Worm (Caenorhabditis elegans) whole organism, L1 larva: ENCODE results near the gene clec-173.

Source experiments
- C16A3.4 ChIP-seq: fragments of 150-350 bp; optimal IDR thresholded peaks from 2 replicates; lab custom pipeline; 2014; ENCODE audit warnings: missing biosample characterization, missing genetic modification characterization
- C34B4.2 ChIP-seq: sonication (generic microtip); optimal IDR thresholded peaks from 2 replicates; lab custom pipeline; 2017; ENCODE audit warnings: mild to moderate bottlenecking, missing genetic modification characterization, missing compliant biosample characterization
- Y116A8C.19 ChIP-seq: sonication (generic microtip); optimal IDR thresholded peaks from 2 replicates; lab custom pipeline; 2016; ENCODE audit warnings: missing compliant biosample characterization, missing genetic modification characterization, borderline replicate concordance
- aly-2 ChIP-seq: fragments of 150-350 bp; optimal IDR thresholded peaks from 2 replicates; lab custom pipeline; 2014; ENCODE audit warnings: missing biosample characterization, missing genetic modification characterization
- blmp-1 ChIP-seq: fragments of 150-350 bp; optimal IDR thresholded peaks from 2 replicates; lab custom pipeline; 2014; ENCODE audit warnings: missing biosample characterization, missing genetic modification characterization
- ceh-63 ChIP-seq: fragments of 200-800 bp; sonication (Bioruptor generic); optimal IDR thresholded peaks from 2 replicates; lab custom pipeline; 2018; ENCODE audit warnings: mild to moderate bottlenecking, missing genetic modification characterization, missing compliant biosample characterization
- ceh-8 ChIP-seq: fragments of 200-800 bp; sonication (Bioruptor generic); optimal IDR thresholded peaks from 2 replicates; lab custom pipeline; 2018; ENCODE audit warnings: mild to moderate bottlenecking, missing genetic modification characterization, moderate library complexity, missing compliant biosample characterization
- ceh-82 ChIP-seq, 3 experiments: fragments of 150-350 bp in 1 of 3; sonication (generic microtip) in 2 of 3; optimal IDR thresholded peaks; 2 replicates each; lab custom pipeline; 2014 to 2017; ENCODE audit warnings: missing biosample characterization in 3 of 3, missing genetic modification characterization in 3 of 3
- ceh-88 ChIP-seq: fragments of 200-800 bp; sonication (Bioruptor generic); IDR thresholded peaks from 2 replicates; pipeline ENCODE4 v1.3.6; 2022; ENCODE audit warnings: missing genetic modification characterization, missing compliant biosample characterization
- ceh-90 ChIP-seq: sonication (generic microtip); optimal IDR thresholded peaks from 2 replicates; lab custom pipeline; 2016; ENCODE audit warnings: missing genetic modification characterization, missing compliant biosample characterization
- ces-1 ChIP-seq: fragments of 150-350 bp; optimal IDR thresholded peaks from 2 replicates; lab custom pipeline; 2014; ENCODE audit warnings: missing biosample characterization, missing genetic modification reagents, missing genetic modification characterization
- dpl-1 ChIP-seq, 3 experiments: fragments of 150-350 bp in 2 of 3; sonication (generic microtip) in 1 of 3; optimal IDR thresholded peaks; 2 replicates each; lab custom pipeline; 2014 to 2017; ENCODE audit warnings: missing biosample characterization in 3 of 3, missing genetic modification characterization in 3 of 3, missing genetic modification reagents in 3 of 3
- efl-1 ChIP-seq, 4 experiments: fragments of 150-350 bp; optimal IDR thresholded peaks in 3 of 4; peaks in 1 of 4; 1 replicate in 1 of 4; 2 replicates in 3 of 4; lab custom pipeline; 2014; ENCODE audit warnings: missing biosample characterization in 2 of 4, missing genetic modification characterization in 2 of 4, missing genetic modification reagents in 2 of 4
- egl-27 ChIP-seq, 2 experiments: fragments of 150-350 bp in 1 of 2; sonication (generic microtip); optimal IDR thresholded peaks; 3 replicates each; lab custom pipeline; 2017 to 2018; ENCODE audit warnings: missing biosample characterization in 2 of 2, missing genetic modification characterization in 2 of 2, missing genetic modification reagents in 2 of 2
- elt-2 ChIP-seq: sonication (generic microtip); optimal IDR thresholded peaks from 2 replicates; lab custom pipeline; 2016; ENCODE audit warnings: missing genetic modification characterization, mild to moderate bottlenecking, inconsistent platforms, missing compliant biosample characterization, missing genetic modification reagents
- elt-3 ChIP-seq, 6 experiments: fragments of 150-350 bp in 1 of 6; sonication (generic microtip); optimal IDR thresholded peaks; 2 replicates each; lab custom pipeline; 2017 to 2018; ENCODE audit warnings: missing biosample characterization in 6 of 6, missing genetic modification characterization in 6 of 6, inconsistent platforms in 1 of 6
- ets-5 ChIP-seq: fragments of 200-800 bp; sonication (Bioruptor generic); IDR thresholded peaks from 2 replicates; pipeline ENCODE4 v1.3.6; 2022; ENCODE audit warnings: missing genetic modification characterization, missing compliant biosample characterization
- fkh-10 ChIP-seq: sonication (generic microtip); optimal IDR thresholded peaks from 2 replicates; lab custom pipeline; 2017; ENCODE audit warnings: missing biosample characterization, missing genetic modification reagents, missing genetic modification characterization
- fkh-4 ChIP-seq: sonication (generic microtip); optimal IDR thresholded peaks from 2 replicates; lab custom pipeline; 2016; ENCODE audit warnings: missing compliant biosample characterization, missing genetic modification characterization, borderline replicate concordance
- fkh-8 ChIP-seq: sonication (generic microtip); optimal IDR thresholded peaks from 2 replicates; lab custom pipeline; 2016; ENCODE audit warnings: mild to moderate bottlenecking, missing genetic modification characterization, missing compliant biosample characterization
- fos-1 ChIP-seq: fragments of 150-350 bp; optimal IDR thresholded peaks from 2 replicates; lab custom pipeline; 2014; ENCODE audit warnings: missing biosample characterization, missing genetic modification characterization
- hlh-17 ChIP-seq: fragments of 200-800 bp; sonication (Bioruptor generic); optimal IDR thresholded peaks from 2 replicates; lab custom pipeline; 2018; ENCODE audit warnings: missing genetic modification characterization, mild to moderate bottlenecking, missing compliant biosample characterization, moderate library complexity, borderline replicate concordance
- hpl-2 ChIP-seq: fragments of 150-350 bp; optimal IDR thresholded peaks from 2 replicates; lab custom pipeline; 2014; ENCODE audit warnings: missing biosample characterization, missing genetic modification reagents, missing genetic modification characterization
- isw-1 ChIP-seq: fragments of 200-800 bp; sonication (Bioruptor generic); IDR thresholded peaks from 2 replicates; pipeline ENCODE4 v1.3.6; 2022; ENCODE audit warnings: missing genetic modification characterization, missing compliant biosample characterization
- jun-1 ChIP-seq: fragments of 150-350 bp; optimal IDR thresholded peaks from 2 replicates; lab custom pipeline; 2014; ENCODE audit warnings: missing biosample characterization, missing genetic modification reagents, missing genetic modification characterization
- lin-14 ChIP-seq: fragments of 200-800 bp; sonication (Bioruptor generic); optimal IDR thresholded peaks from 2 replicates; lab custom pipeline; 2018; ENCODE audit warnings: mild to moderate bottlenecking, missing genetic modification characterization, moderate library complexity, missing compliant biosample characterization
- lin-35 ChIP-seq, 2 experiments: fragments of 150-350 bp; optimal IDR thresholded peaks; 2 replicates each; lab custom pipeline; 2014; ENCODE audit warnings: missing biosample characterization in 2 of 2, missing genetic modification characterization in 2 of 2, missing genetic modification reagents in 2 of 2
- lin-39 ChIP-seq: fragments of 150-350 bp; optimal IDR thresholded peaks from 2 replicates; lab custom pipeline; 2014; ENCODE audit warnings: missing biosample characterization, missing genetic modification reagents, missing genetic modification characterization
- lsy-2 ChIP-seq, 2 experiments: fragments of 150-350 bp; optimal IDR thresholded peaks; 2 replicates each; lab custom pipeline; 2014; ENCODE audit warnings: missing biosample characterization in 2 of 2, missing genetic modification characterization in 2 of 2
- mdl-1 ChIP-seq, 2 experiments: fragments of 150-350 bp; optimal IDR thresholded peaks; 2 replicates each; lab custom pipeline; 2014 to 2017; ENCODE audit warnings: missing biosample characterization in 2 of 2, missing genetic modification characterization in 2 of 2, inconsistent platforms in 1 of 2
- nhr-20 ChIP-seq: sonication (generic microtip); optimal IDR thresholded peaks from 2 replicates; lab custom pipeline; 2016; ENCODE audit warnings: mild to moderate bottlenecking, missing genetic modification characterization, missing compliant biosample characterization
- nhr-47 ChIP-seq: sonication (generic microtip); optimal IDR thresholded peaks from 2 replicates; lab custom pipeline; 2016; ENCODE audit warnings: mild to moderate bottlenecking, missing genetic modification characterization, moderate library complexity, missing compliant biosample characterization
- nhr-71 ChIP-seq: sonication (generic microtip); optimal IDR thresholded peaks from 2 replicates; lab custom pipeline; 2016; ENCODE audit warnings: mild to moderate bottlenecking, missing genetic modification characterization, moderate library complexity, missing compliant biosample characterization
- nhr-84 ChIP-seq: sonication (generic microtip); optimal IDR thresholded peaks from 2 replicates; lab custom pipeline; 2017; ENCODE audit warnings: missing biosample characterization, missing genetic modification characterization
- pqm-1 ChIP-seq: sonication (generic microtip); optimal IDR thresholded peaks from 3 replicates; lab custom pipeline; 2017; ENCODE audit warnings: missing biosample characterization, missing genetic modification characterization
- rnt-1 ChIP-seq: sonication (generic microtip); optimal IDR thresholded peaks from 2 replicates; lab custom pipeline; 2016; ENCODE audit warnings: mild to moderate bottlenecking, missing genetic modification characterization, moderate library complexity, missing compliant biosample characterization
- skn-1 ChIP-seq: fragments of 150-350 bp; optimal IDR thresholded peaks from 2 replicates; lab custom pipeline; 2014; ENCODE audit warnings: missing biosample characterization, missing genetic modification characterization
- snpc-4 ChIP-seq: fragments of 150-350 bp; optimal IDR thresholded peaks from 2 replicates; lab custom pipeline; 2014; ENCODE audit warnings: missing biosample characterization, missing genetic modification characterization
- sup-37 ChIP-seq: fragments of 200-800 bp; sonication (Bioruptor generic); optimal IDR thresholded peaks from 2 replicates; lab custom pipeline; 2018; ENCODE audit warnings: mild to moderate bottlenecking, missing genetic modification characterization, missing compliant biosample characterization
- swsn-7 ChIP-seq: sonication (generic microtip); optimal IDR thresholded peaks from 2 replicates; lab custom pipeline; 2016; ENCODE audit warnings: missing genetic modification characterization, missing compliant biosample characterization
- tbx-2 ChIP-seq: sonication (generic microtip); optimal IDR thresholded peaks from 2 replicates; lab custom pipeline; 2016; ENCODE audit warnings: missing genetic modification characterization, missing compliant biosample characterization
- unc-62 ChIP-seq: fragments of 150-350 bp; optimal IDR thresholded peaks from 2 replicates; lab custom pipeline; 2014; ENCODE audit warnings: missing biosample characterization, missing genetic modification reagents, missing genetic modification characterization
- vab-15 ChIP-seq: sonication (generic microtip); optimal IDR thresholded peaks from 2 replicates; lab custom pipeline; 2017; ENCODE audit warnings: missing genotype, mild to moderate bottlenecking, missing genetic modification characterization, missing compliant biosample characterization
- xbp-1 ChIP-seq: sonication (generic microtip); optimal IDR thresholded peaks from 2 replicates; lab custom pipeline; 2016; ENCODE audit warnings: missing genetic modification characterization, missing compliant biosample characterization

clec-173 gene

DNA sequence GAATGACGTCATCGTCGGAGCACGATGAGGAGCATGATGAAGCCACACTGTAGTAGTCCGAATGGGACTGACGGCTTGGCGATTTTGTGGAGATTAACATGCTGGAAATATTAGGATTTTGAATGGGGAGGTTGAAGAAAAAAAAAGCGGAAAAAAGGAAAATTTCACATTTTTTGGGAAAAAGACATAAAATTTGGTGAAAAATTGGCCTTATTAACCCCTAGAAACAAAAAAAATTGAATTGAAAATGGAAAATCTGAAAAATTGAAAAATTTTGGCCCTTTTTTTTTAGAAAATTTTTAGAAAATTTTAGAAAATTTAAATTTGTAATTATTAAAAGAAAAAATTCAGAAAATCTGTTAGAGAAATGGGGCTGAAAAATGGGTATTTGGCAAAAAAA, 5.8 kb upstream of the clec-173 start, which contains the start of gene T26C12.3:
Gene T26C12.3, minus strand, starts transcription at position 101 of the 400 bp plus-strand sequence.
- no peak for TF ChIP-seq lin-14 (GFP tag; lab: Kevin White, UChicago)

DNA sequence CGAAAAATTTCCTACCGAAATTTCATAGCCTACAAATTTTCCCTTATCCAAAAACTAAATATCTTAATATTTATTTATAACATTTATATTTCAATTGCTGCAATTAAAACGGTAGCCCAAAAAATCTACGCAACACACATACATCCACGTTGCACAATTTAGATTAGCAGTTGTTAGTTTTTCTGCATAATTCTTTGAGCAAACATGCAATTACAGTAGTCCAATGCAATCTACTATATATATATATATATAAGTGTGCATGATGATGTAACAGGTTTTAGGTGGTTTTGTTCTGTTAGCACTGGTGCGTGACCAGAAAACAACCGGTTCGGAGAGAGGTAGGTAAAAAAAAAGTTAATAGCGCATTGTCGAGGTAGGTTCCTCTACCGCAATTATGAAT, 3.9 kb upstream of the clec-173 start:
- TF ChIP-seq blmp-1 (tag; lab: Kevin White, UChicago) (no peak), nhr-71 (tag; lab: Kevin White, UChicago) (no peak), hlh-17 (GFP tag; lab: Kevin White, UChicago) (no peak), Y116A8C.19 (no peak), fos-1 (tag; lab: Kevin White, UChicago) (no peak), xbp-1 (tag; lab: Kevin White, UChicago) (no peak), ets-5 (no peak), fkh-10 (GFP tag; lab: Kevin White, UChicago) (no peak)

DNA sequence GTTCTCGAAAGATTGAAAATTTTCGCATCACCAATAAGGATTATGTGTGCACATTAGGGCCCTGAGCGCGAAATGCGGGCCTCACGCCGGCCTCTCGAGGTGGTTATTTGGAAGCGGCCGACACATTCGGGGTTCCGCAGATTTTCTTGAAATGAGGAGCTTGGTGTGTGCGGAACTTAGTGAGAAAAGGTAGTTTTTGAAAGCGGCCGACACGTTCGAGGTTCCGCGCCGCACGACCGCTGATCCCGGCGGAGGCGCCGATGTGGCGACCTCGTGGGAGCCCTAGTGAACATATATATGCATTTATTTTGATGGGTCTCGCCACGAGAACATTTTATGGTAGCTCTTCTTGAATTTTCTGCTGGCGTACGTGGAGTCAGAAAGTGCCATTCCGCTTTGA, 640 bp downstream of the clec-173 start:
- no peak for TF ChIP-seq ceh-88 (GFP tag; lab: Robert Waterston, UW)
- TF ChIP-seq nhr-84 (tag; lab: Kevin White, UChicago): no peak
- no peak for TF ChIP-seq swsn-7
- TF ChIP-seq tbx-2 (tag; lab: Kevin White, UChicago): no peak
- TF ChIP-seq skn-1 (tag; lab: Kevin White, UChicago): no peak
- no peak for TF ChIP-seq pqm-1
- TF ChIP-seq elt-2 (tag; lab: Kevin White, UChicago): no peak
- no peak for TF ChIP-seq fkh-4 (tag; lab: Kevin White, UChicago)
- no peak for TF ChIP-seq vab-15
- no peak for TF ChIP-seq snpc-4 (tag; lab: Kevin White, UChicago)
- TF ChIP-seq fkh-8 (tag; lab: Kevin White, UChicago): no peak
- no peak for TF ChIP-seq ceh-63 (GFP tag; lab: Kevin White, UChicago)
- no peak for TF ChIP-seq C16A3.4 (tag; lab: Kevin White, UChicago)
- TF ChIP-seq aly-2 (tag; lab: Kevin White, UChicago): no peak

DNA sequence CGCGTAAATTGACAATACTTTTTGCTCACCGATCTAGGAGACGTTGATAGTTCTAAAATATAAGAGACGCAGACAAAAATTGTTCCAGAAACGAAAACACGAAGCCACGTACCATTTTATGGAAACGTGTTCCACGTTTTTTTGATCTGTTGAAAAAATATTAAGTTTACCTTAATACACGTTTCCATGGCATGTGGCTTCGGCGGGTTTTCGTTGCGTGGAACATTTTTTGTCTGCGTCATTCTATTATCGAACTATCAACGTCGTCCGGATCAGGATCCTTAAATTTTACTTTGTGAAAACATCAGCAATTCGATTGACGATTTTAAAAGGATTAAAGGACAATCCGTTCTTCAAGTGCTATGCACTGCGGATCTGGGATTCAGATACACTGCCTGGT, 1.8 kb downstream of the clec-173 start, which contains the start of gene T26C12.2:
Gene T26C12.2, minus strand, starts transcription at position 101 of the 400 bp plus-strand sequence.
- no peak for TF ChIP-seq ceh-90 (tag; lab: Kevin White, UChicago)
- no peak for TF ChIP-seq elt-3 (tag; optimal IDR thresholded peaks at IDR 0.05; lab: Kevin White, UChicago)
- TF ChIP-seq vab-15: no peak
- TF ChIP-seq ceh-8 (GFP tag; lab: Kevin White, UChicago): no peak
- TF ChIP-seq elt-2 (tag; lab: Kevin White, UChicago): no peak
- TF ChIP-seq nhr-20 (tag; lab: Kevin White, UChicago): no peak
- TF ChIP-seq efl-1 (optimal IDR thresholded peaks at IDR 0.05; lab: Kevin White, UChicago): no peak
- no peak for TF ChIP-seq efl-1 (GFP tag; optimal IDR thresholded peaks at IDR 0.05 in 1 of 2; lab: Kevin White, UChicago)
- no peak for TF ChIP-seq rnt-1
- TF ChIP-seq C34B4.2 (tag; lab: Kevin White, UChicago): no peak
- TF ChIP-seq unc-62 (GFP tag; lab: Kevin White, UChicago): no peak
- no peak for TF ChIP-seq sup-37 (GFP tag; lab: Kevin White, UChicago)
- TF ChIP-seq fkh-8 (tag; lab: Kevin White, UChicago): no peak

DNA sequence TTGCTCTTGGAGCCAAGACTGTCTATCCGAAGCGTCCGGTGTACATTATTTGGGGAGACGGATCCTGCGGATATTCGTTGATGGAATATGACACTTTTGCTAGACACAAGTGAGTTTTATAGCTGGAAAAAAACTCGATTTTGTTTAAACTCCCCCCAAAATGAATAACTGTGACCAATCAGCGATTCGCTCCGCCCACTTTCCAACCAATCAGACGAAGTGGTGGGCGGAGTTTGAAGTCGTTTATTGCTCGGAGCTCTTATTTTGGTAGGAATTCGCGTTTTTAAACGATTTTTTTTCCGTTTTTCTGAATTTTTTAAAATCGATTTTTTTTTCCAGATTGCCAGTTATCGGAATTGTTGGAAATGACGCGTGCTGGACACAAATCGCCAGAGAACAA, 5.7 kb downstream of the clec-173 start:
- TF ChIP-seq isw-1: no peak

DNA sequence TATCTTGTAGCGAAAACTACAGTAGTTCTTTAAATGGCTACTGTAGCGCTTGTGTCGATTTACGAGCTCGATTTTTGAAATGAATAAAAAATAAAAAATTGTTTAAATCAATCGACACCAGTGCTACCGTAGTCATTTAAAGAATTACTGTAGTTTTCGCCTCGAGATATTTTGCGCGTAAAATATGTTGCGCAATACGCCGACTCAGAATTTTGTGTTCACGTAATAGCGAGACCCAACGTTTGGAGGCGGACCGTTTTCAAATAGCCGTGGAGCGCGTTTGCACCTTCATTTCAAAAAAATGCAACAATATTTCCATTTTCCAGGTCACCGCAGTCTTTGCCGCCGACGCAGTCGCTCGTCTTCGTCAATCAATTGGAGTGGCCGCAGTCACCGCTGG, 7.3 kb downstream of the clec-173 start:
- no peak for TF ChIP-seq egl-27 (tag; optimal IDR thresholded peaks at IDR 0.05; lab: Kevin White, UChicago)
- TF ChIP-seq rnt-1: no peak
- TF ChIP-seq jun-1: no peak
- TF ChIP-seq hpl-2: no peak
- no peak for TF ChIP-seq lin-35 (GFP tag; optimal IDR thresholded peaks at IDR 0.05; lab: Kevin White, UChicago)
- TF ChIP-seq fkh-10 (GFP tag; lab: Kevin White, UChicago): no peak
- TF ChIP-seq ces-1: no peak
- TF ChIP-seq ceh-63 (GFP tag; lab: Kevin White, UChicago): no peak
- TF ChIP-seq lin-39 (tag; lab: Kevin White, UChicago): no peak
- no peak for TF ChIP-seq lsy-2 (tag; optimal IDR thresholded peaks at IDR 0.05; lab: Kevin White, UChicago)
- TF ChIP-seq mdl-1 (tag; optimal IDR thresholded peaks at IDR 0.05; lab: Kevin White, UChicago): no peak
- TF ChIP-seq dpl-1 (GFP tag; optimal IDR thresholded peaks at IDR 0.05; lab: Kevin White, UChicago): no peak
- no peak for TF ChIP-seq C16A3.4 (tag; lab: Kevin White, UChicago)
- TF ChIP-seq nhr-47: no peak
- TF ChIP-seq ceh-82 (tag; optimal IDR thresholded peaks at IDR 0.05; lab: Kevin White, UChicago): no peak
